Worm (Caenorhabditis elegans) whole organism, young adult: Measurements from ENCODE around the gene fkb-1.

ENCODE experiments used
- B0336.3 ChIP-seq: fragments of 200-800 bp; sonication (Bioruptor generic); IDR thresholded peaks from 2 replicates; pipeline ENCODE4 v1.3.6; 2022; ENCODE audit warnings: missing genetic modification characterization, missing compliant biosample characterization
- C17E4.6 ChIP-seq: fragments of 200-800 bp; sonication (Bioruptor generic); IDR thresholded peaks from 2 replicates; pipeline ENCODE4 v1.3.6; 2022; ENCODE audit warnings: missing genetic modification reagents, missing genetic modification characterization, missing compliant biosample characterization
- D2030.7 ChIP-seq: fragments of 200-800 bp; sonication (Bioruptor generic); IDR thresholded peaks from 2 replicates; pipeline ENCODE4 v1.3.6; 2022; ENCODE audit warnings: missing genetic modification reagents, missing genetic modification characterization, missing compliant biosample characterization
- F22D6.2 ChIP-seq: sonication (generic microtip); optimal IDR thresholded peaks from 2 replicates; lab custom pipeline; 2016; ENCODE audit warnings: mild to moderate bottlenecking, missing genetic modification characterization, missing compliant biosample characterization
- F33H1.4 ChIP-seq: fragments of 200-800 bp; sonication (Bioruptor generic); IDR thresholded peaks from 2 replicates; pipeline ENCODE4 v1.3.6; 2022; ENCODE audit warnings: missing genetic modification reagents, missing genetic modification characterization, missing compliant biosample characterization
- F52B5.7 ChIP-seq: sonication (generic microtip); optimal IDR thresholded peaks from 2 replicates; lab custom pipeline; 2016; ENCODE audit warnings: mild to moderate bottlenecking, missing genetic modification characterization, missing compliant biosample characterization
- Y53G8AR.9 ChIP-seq: fragments of 200-800 bp; sonication (Bioruptor generic); conservative IDR thresholded peaks from 2 replicates; pipeline ENCODE4 v1.3.6; 2022; ENCODE audit warnings: missing genetic modification reagents, missing genetic modification characterization, missing compliant biosample characterization
- aptf-3 ChIP-seq: fragments of 200-800 bp; sonication (Bioruptor generic); IDR thresholded peaks from 2 replicates; pipeline ENCODE4 v1.3.6; 2022; ENCODE audit warnings: missing genetic modification characterization, missing compliant biosample characterization
- bed-1 ChIP-seq: fragments of 200-800 bp; sonication (Bioruptor generic); IDR thresholded peaks from 2 replicates; pipeline ENCODE4 v1.3.6; 2022; ENCODE audit warnings: missing genetic modification reagents, missing genetic modification characterization, missing compliant biosample characterization
- cebp-1 ChIP-seq, 2 experiments: fragments of 200-800 bp in 1 of 2; sonication (Bioruptor generic) in 1 of 2; sonication (generic microtip) in 1 of 2; IDR thresholded peaks in 1 of 2; optimal IDR thresholded peaks in 1 of 2; 2 replicates each; pipeline versions ENCODE4 v1.3.6 to Lab custom; 2017 to 2022; ENCODE audit warnings: missing compliant biosample characterization in 2 of 2, missing genetic modification characterization in 2 of 2, mild to moderate bottlenecking in 1 of 2, missing genetic modification reagents in 1 of 2, moderate library complexity in 1 of 2
- cebp-2 ChIP-seq: fragments of 200-800 bp; sonication (Bioruptor generic); IDR thresholded peaks from 2 replicates; pipeline ENCODE4 v1.3.6; 2022; ENCODE audit warnings: missing genetic modification characterization, missing compliant biosample characterization
- ceh-91 ChIP-seq: fragments of 200-800 bp; sonication (Bioruptor generic); IDR thresholded peaks from 2 replicates; pipeline ENCODE4 v1.3.6; 2022; ENCODE audit warnings: missing genetic modification reagents, missing genetic modification characterization, missing compliant biosample characterization
- dox-1 ChIP-seq: fragments of 200-800 bp; sonication (Bioruptor generic); IDR thresholded peaks from 2 replicates; pipeline ENCODE4 v1.3.6; 2022; ENCODE audit warnings: missing genetic modification reagents, missing genetic modification characterization, missing compliant biosample characterization
- ekl-4 ChIP-seq: fragments of 200-800 bp; sonication (Bioruptor generic); IDR thresholded peaks from 2 replicates; pipeline ENCODE4 v1.3.6; 2022; ENCODE audit warnings: missing genetic modification reagents, missing genetic modification characterization, missing compliant biosample characterization
- ets-4 ChIP-seq: fragments of 200-800 bp; sonication (Bioruptor generic); optimal IDR thresholded peaks from 2 replicates; lab custom pipeline; 2018; ENCODE audit warnings: mild to moderate bottlenecking, missing genetic modification characterization, missing compliant biosample characterization
- hlh-26 ChIP-seq: fragments of 200-800 bp; sonication (Bioruptor generic); conservative IDR thresholded peaks from 2 replicates; pipeline ENCODE4 v1.3.6; 2022; ENCODE audit warnings: missing genetic modification reagents, missing genetic modification characterization, missing compliant biosample characterization
- hmg-1.2 ChIP-seq: fragments of 200-800 bp; sonication (Bioruptor generic); IDR thresholded peaks from 2 replicates; pipeline ENCODE4 v1.3.6; 2022; ENCODE audit warnings: missing genetic modification reagents, missing genetic modification characterization, missing compliant biosample characterization
- hsf-1 ChIP-seq: fragments of 200-800 bp; sonication (Bioruptor generic); IDR thresholded peaks from 2 replicates; pipeline ENCODE4 v1.3.6; 2022; ENCODE audit warnings: missing genetic modification reagents, missing genetic modification characterization, missing compliant biosample characterization
- let-607 ChIP-seq, 2 experiments: fragments of 200-800 bp in 1 of 2; sonication (Bioruptor generic) in 1 of 2; sonication (generic microtip) in 1 of 2; optimal IDR thresholded peaks; 2 replicates each; lab custom pipeline; 2016 to 2018; ENCODE audit warnings: mild to moderate bottlenecking in 2 of 2, missing compliant biosample characterization in 2 of 2, missing genetic modification characterization in 2 of 2, moderate library complexity in 2 of 2, missing genotype in 1 of 2
- lin-35 ChIP-seq, 3 experiments: fragments of 150-350 bp in 2 of 3; sonication (generic microtip) in 1 of 3; optimal IDR thresholded peaks; 2 replicates each; lab custom pipeline; 2014 to 2018; ENCODE audit warnings: missing biosample characterization in 3 of 3, missing genetic modification characterization in 3 of 3, missing genetic modification reagents in 3 of 3
- lin-40 ChIP-seq: sonication (generic microtip); optimal IDR thresholded peaks from 2 replicates; lab custom pipeline; 2016; ENCODE audit warnings: missing genetic modification characterization, mild to moderate bottlenecking, missing compliant biosample characterization, missing genotype, missing genetic modification reagents
- lin-54 ChIP-seq: fragments of 200-800 bp; sonication (Bioruptor generic); optimal IDR thresholded peaks from 2 replicates; lab custom pipeline; 2018; ENCODE audit warnings: mild to moderate bottlenecking, missing genetic modification characterization, missing compliant biosample characterization
- lsl-1 ChIP-seq: fragments of 200-800 bp; sonication (Bioruptor generic); optimal IDR thresholded peaks from 2 replicates; lab custom pipeline; 2018; ENCODE audit warnings: mild to moderate bottlenecking, missing genetic modification characterization, moderate library complexity, missing compliant biosample characterization
- madf-3 ChIP-seq: fragments of 200-800 bp; sonication (Bioruptor generic); IDR thresholded peaks from 2 replicates; pipeline ENCODE4 v1.3.6; 2022; ENCODE audit warnings: missing genetic modification reagents, missing genetic modification characterization, missing compliant biosample characterization
- madf-6 ChIP-seq: fragments of 200-800 bp; sonication (Bioruptor generic); IDR thresholded peaks from 2 replicates; pipeline ENCODE4 v1.3.6; 2022; ENCODE audit warnings: missing genetic modification reagents, missing genetic modification characterization, missing compliant biosample characterization
- madf-8 ChIP-seq: fragments of 200-800 bp; sonication (Bioruptor generic); conservative IDR thresholded peaks from 2 replicates; pipeline ENCODE4 v1.3.6; 2022; ENCODE audit warnings: missing genetic modification reagents, missing genetic modification characterization, missing compliant biosample characterization
- mcd-1 ChIP-seq: fragments of 200-800 bp; sonication (Bioruptor generic); IDR thresholded peaks from 2 replicates; pipeline ENCODE4 v1.3.6; 2022; ENCODE audit warnings: missing genetic modification reagents, missing genetic modification characterization, missing compliant biosample characterization
- nhr-80 ChIP-seq: sonication (generic microtip); optimal IDR thresholded peaks from 2 replicates; lab custom pipeline; 2016; ENCODE audit warnings: missing genetic modification characterization, missing compliant biosample characterization
- rcor-1 ChIP-seq: fragments of 200-800 bp; sonication (Bioruptor generic); IDR thresholded peaks from 2 replicates; pipeline ENCODE4 v1.3.6; 2022; ENCODE audit warnings: missing genetic modification reagents, missing genetic modification characterization, missing compliant biosample characterization
- snpc-4 ChIP-seq, 5 experiments: fragments of 150-350 bp in 1 of 5; sonication (generic microtip) in 4 of 5; optimal IDR thresholded peaks; 2 replicates each; lab custom pipeline; 2014 to 2018; ENCODE audit warnings: missing genetic modification characterization in 5 of 5, missing biosample characterization in 3 of 5, antibody characterized with exemption in 2 of 5, mild to moderate bottlenecking in 2 of 5, missing compliant biosample characterization in 2 of 5, missing genotype in 2 of 5, moderate library complexity in 2 of 5, missing genetic modification reagents in 1 of 5
- tbp1 ChIP-seq: fragments of 200-800 bp; sonication (Bioruptor generic); optimal IDR thresholded peaks from 2 replicates; lab custom pipeline; 2018; ENCODE audit warnings: mild to moderate bottlenecking, missing genetic modification characterization, missing compliant biosample characterization
- zfh-2 ChIP-seq: fragments of 200-800 bp; sonication (Bioruptor generic); conservative IDR thresholded peaks from 2 replicates; pipeline ENCODE4 v1.3.6; 2022; ENCODE audit warnings: missing genetic modification reagents, missing genetic modification characterization, missing compliant biosample characterization
- ztf-18 ChIP-seq: sonication (generic microtip); optimal IDR thresholded peaks from 2 replicates; lab custom pipeline; 2016; ENCODE audit warnings: missing genotype, mild to moderate bottlenecking, missing genetic modification characterization, missing compliant biosample characterization

fkb-1 gene

ce11 chrIV:11036222-11036621, at the start of gene fkb-1:
TSS of gene fkb-1 (plus strand) at chrIV:11036582.
- TF ChIP-seq mcd-1 (peak; percentile 54), F52B5.7 (no peak), ets-4 (GFP tag; lab: Kevin White, UChicago) (no peak), cebp-1 (GFP tag; IDR thresholded peaks at IDR 0.05; lab: Robert Waterston, UW) (no peak), cebp-1 (tag; optimal IDR thresholded peaks at IDR 0.05; lab: Kevin White, UChicago) (peak; percentile 47), let-607 (tag; optimal IDR thresholded peaks at IDR 0.05; lab: Kevin White, UChicago) (peak; percentile 67 to 79), ztf-18 (tag; lab: Kevin White, UChicago) (peak; percentile 91), lin-54 (GFP tag; lab: Kevin White, UChicago) (peak; percentile 20), hmg-1.2 (GFP tag; lab: Robert Waterston, UW) (peak; percentile 46; the same call in 1 of the 2 replicates), snpc-4 (GFP tag; optimal IDR thresholded peaks at IDR 0.05; lab: Kevin White, UChicago) (no peak), snpc-4 (tag; optimal IDR thresholded peaks at IDR 0.05; lab: Kevin White, UChicago) (peak in 1 of 4 experiments; percentile 2), zfh-2 (GFP tag; lab: Robert Waterston, UW) (no peak), lsl-1 (peak; percentile 20), lin-35 (GFP tag; optimal IDR thresholded peaks at IDR 0.05; lab: Kevin White, UChicago) (peak in 1 of 3 experiments; percentile 50), F22D6.2 (tag; lab: Kevin White, UChicago) (no peak), lin-40 (tag; lab: Kevin White, UChicago) (peak; percentile 56), nhr-80 (tag; lab: Kevin White, UChicago) (peak; percentile 48), dox-1 (GFP tag; lab: Robert Waterston, UW) (peak; percentile 60)

ce11 chrIV:10987342-10987945, 48.9 kb upstream of the fkb-1 start, which contains the start of gene Y43E12A.3:
TSS of gene Y43E12A.3 (plus strand) at chrIV:10987895.
- TF ChIP-seq hsf-1 (0 out of 2 replicates have a peak, but pooled peaks have one; percentile 43), Y53G8AR.9 (GFP tag; lab: Robert Waterston, UW) (0 out of 2 replicates have a peak, but pooled peaks have one; percentile 48), ceh-91 (peak; percentile 34; the same call in 1 of the 2 replicates), madf-6 (GFP tag; lab: Robert Waterston, UW) (peak; percentile 72), madf-8 (GFP tag; lab: Robert Waterston, UW) (peak; percentile 30; the same call in 1 of the 2 replicates), ekl-4 (peak; percentile 60; the same call in 1 of the 2 replicates), D2030.7 (GFP tag; lab: Robert Waterston, UW) (peak; percentile 24; the same call in 1 of the 2 replicates), F33H1.4 (peak; percentile 28; the same call in 1 of the 2 replicates), rcor-1 (GFP tag; lab: Robert Waterston, UW) (0 out of 2 replicates have a peak, but pooled peaks have one; percentile 5)

- no peak for TF ChIP-seq madf-3 (GFP tag; lab: Robert Waterston, UW)
- TF ChIP-seq hlh-26 (GFP tag; lab: Robert Waterston, UW) = no peak
- no peak for TF ChIP-seq lin-54 (GFP tag; lab: Kevin White, UChicago)
- TF ChIP-seq dox-1 (GFP tag; lab: Robert Waterston, UW) = no peak
- no peak for TF ChIP-seq ekl-4
- TF ChIP-seq B0336.3 = no peak
- TF ChIP-seq bed-1 = no peak
- no peak for TF ChIP-seq ztf-18 (tag; lab: Kevin White, UChicago)
- no peak for TF ChIP-seq tbp1
- no peak for TF ChIP-seq C17E4.6 (GFP tag; lab: Robert Waterston, UW)
- TF ChIP-seq aptf-3 = no peak
- TF ChIP-seq cebp-2 (GFP tag; lab: Robert Waterston, UW) = no peak
These were observed 45.7 kb upstream of the fkb-1 start, which contains the start of gene F13H10.5 for ce11 chrIV:10990699-10991098. TSS of gene F13H10.5 (plus strand) at chrIV:10990999.
